Worm (Caenorhabditis elegans) whole organism, L1 larva: ENCODE results near the gene dop-5.

Experiments
- ama-1 ChIP-seq: fragments of 150-350 bp; optimal IDR thresholded peaks from 2 replicates; lab custom pipeline; 2014
- ceh-82 ChIP-seq, 3 experiments: fragments of 150-350 bp in 1 of 3; sonication (generic microtip) in 2 of 3; optimal IDR thresholded peaks; 2 replicates each; lab custom pipeline; 2014 to 2017; ENCODE audit warnings: missing biosample characterization in 3 of 3, missing genetic modification characterization in 3 of 3
- lsy-2 ChIP-seq, 2 experiments: fragments of 150-350 bp; optimal IDR thresholded peaks; 2 replicates each; lab custom pipeline; 2014; ENCODE audit warnings: missing biosample characterization in 2 of 2, missing genetic modification characterization in 2 of 2
- nhr-11 ChIP-seq: fragments of 150-350 bp; optimal IDR thresholded peaks from 2 replicates; lab custom pipeline; 2014; ENCODE audit warnings: missing biosample characterization, missing genetic modification characterization
- nhr-76 ChIP-seq: sonication (generic microtip); optimal IDR thresholded peaks from 2 replicates; lab custom pipeline; 2017; ENCODE audit warnings: missing biosample characterization, missing genetic modification characterization
- snpc-4 ChIP-seq: fragments of 150-350 bp; optimal IDR thresholded peaks from 2 replicates; lab custom pipeline; 2014; ENCODE audit warnings: missing biosample characterization, missing genetic modification characterization
- ztf-11 ChIP-seq, 2 experiments: sonication (generic microtip); optimal IDR thresholded peaks; 2 replicates each; lab custom pipeline; 2016 to 2017; ENCODE audit warnings: missing genetic modification characterization in 2 of 2, missing biosample characterization in 1 of 2, missing compliant biosample characterization in 1 of 2

ce11 chrV:11383032-11383431 is 17.0 kb upstream of the dop-5 start, which contains the start of gene F55C10.5:
- no peak for TF ChIP-seq ceh-82 (tag; optimal IDR thresholded peaks at IDR 0.05; lab: Kevin White, UChicago)
- no peak for TF ChIP-seq nhr-11 (tag; lab: Kevin White, UChicago)
- TF ChIP-seq nhr-76 = no peak
- no peak for TF ChIP-seq ama-1 (lab: Kevin White, UChicago)
- no peak for TF ChIP-seq ztf-11 (tag; optimal IDR thresholded peaks at IDR 0.05; lab: Kevin White, UChicago)
- TF ChIP-seq lsy-2 (tag; optimal IDR thresholded peaks at IDR 0.05; lab: Kevin White, UChicago) = no peak
- TF ChIP-seq snpc-4 (tag; lab: Kevin White, UChicago) = no peak
